Worm (Caenorhabditis elegans): Measurements from ENCODE around the gene hsp-43.
A peak's percentile ranks its signal among the peaks of the same experiment; 100 is the strongest.

hsp-43 gene

ce11 chrX:6207687-6208088, 27.7 kb downstream of the hsp-43 start, which contains the start of gene T13C5.6 (continued):
- peak; percentile 10 for TF ChIP-seq snpc-4 (tag; optimal IDR thresholded peaks at IDR 0.05)
- TF ChIP-seq egl-27 (tag; optimal IDR thresholded peaks at IDR 0.05): peak; percentile 90
- peak; percentile 66 for TF ChIP-seq gmeb-1 (tag; optimal IDR thresholded peaks at IDR 0.05)

ce11 chrX:6206305-6206704, 29.0 kb downstream of the hsp-43 start, which contains the start of gene mtp-18:
Gene mtp-18 (minus strand): TSS chrX:6206405.
- no peak for TF ChIP-seq sma-3 (GFP tag; optimal IDR thresholded peaks at IDR 0.05)
- no peak for TF ChIP-seq ztf-1 (GFP tag; conservative IDR thresholded peaks at IDR 0.05)
- TF ChIP-seq unc-39 (tag; optimal IDR thresholded peaks at IDR 0.05): no peak
- no peak for TF ChIP-seq nhr-11 (tag; optimal IDR thresholded peaks at IDR 0.05)
- no peak for TF ChIP-seq crh-2 (tag; optimal IDR thresholded peaks at IDR 0.05)
- no peak for TF ChIP-seq nhr-77 (tag; optimal IDR thresholded peaks at IDR 0.05)
- no peak for TF ChIP-seq nhr-6 (tag; optimal IDR thresholded peaks at IDR 0.05)
- TF ChIP-seq alr-1 (tag; optimal IDR thresholded peaks at IDR 0.05): no peak
- no peak for TF ChIP-seq R02D3.7 (tag; optimal IDR thresholded peaks at IDR 0.05)
- no peak for TF ChIP-seq unc-62 (GFP tag; optimal IDR thresholded peaks at IDR 0.05)
- no peak for TF ChIP-seq egl-27 (tag; optimal IDR thresholded peaks at IDR 0.05)
- TF ChIP-seq lin-39 (tag; optimal IDR thresholded peaks at IDR 0.05): no peak
- TF ChIP-seq ama-1 (optimal IDR thresholded peaks at IDR 0.05): no peak
- TF ChIP-seq nhr-25 (tag; optimal IDR thresholded peaks at IDR 0.05): no peak
- TF ChIP-seq nhr-10 (tag; optimal IDR thresholded peaks at IDR 0.05): no peak
- no peak for TF ChIP-seq sma-9 (GFP tag; optimal IDR thresholded peaks at IDR 0.05)
- TF ChIP-seq sma-9 (tag; optimal IDR thresholded peaks at IDR 0.05): no peak
- no peak for TF ChIP-seq nhr-129 (tag; optimal IDR thresholded peaks at IDR 0.05)
- TF ChIP-seq sem-4 (tag; optimal IDR thresholded peaks at IDR 0.05): no peak
- TF ChIP-seq F13H6.1 (tag; optimal IDR thresholded peaks at IDR 0.05): no peak
- no peak for TF ChIP-seq blmp-1 (tag; optimal IDR thresholded peaks at IDR 0.05; ENCODE audit: insufficient read depth)

- TF ChIP-seq sma-9 (GFP tag; optimal IDR thresholded peaks at IDR 0.05): no peak
- no peak for TF ChIP-seq sma-9 (tag; optimal IDR thresholded peaks at IDR 0.05)
- TF ChIP-seq unc-62 (GFP tag; optimal IDR thresholded peaks at IDR 0.05): no peak
- no peak for TF ChIP-seq zag-1 (tag; optimal IDR thresholded peaks at IDR 0.05)
- TF ChIP-seq peb-1 (tag; optimal IDR thresholded peaks at IDR 0.05): no peak
- no peak for TF ChIP-seq unc-39 (tag; optimal IDR thresholded peaks at IDR 0.05)
- no peak for TF ChIP-seq nhr-237 (tag; optimal IDR thresholded peaks at IDR 0.05)
- no peak for TF ChIP-seq C34F6.9 (tag; optimal IDR thresholded peaks at IDR 0.05)
- no peak for TF ChIP-seq unc-55 (GFP tag; optimal IDR thresholded peaks at IDR 0.05)
- TF ChIP-seq nhr-21 (tag; optimal IDR thresholded peaks at IDR 0.05): no peak
- no peak for TF ChIP-seq dmd-4 (tag; optimal IDR thresholded peaks at IDR 0.05)
- no peak for TF ChIP-seq ztf-4 (tag; optimal IDR thresholded peaks at IDR 0.05)
- no peak for TF ChIP-seq lin-39 (tag; optimal IDR thresholded peaks at IDR 0.05)
- TF ChIP-seq fos-1 (tag; optimal IDR thresholded peaks at IDR 0.05): no peak
- TF ChIP-seq elt-1 (tag; optimal IDR thresholded peaks at IDR 0.05): no peak
- TF ChIP-seq alr-1 (tag; optimal IDR thresholded peaks at IDR 0.05): no peak
Observed at ce11 chrX:6205325-6205724, 30.0 kb downstream of the hsp-43 start.

- peak; percentile 69 for TF ChIP-seq nhr-25 (tag; optimal IDR thresholded peaks at IDR 0.05)
- TF ChIP-seq elt-3 (tag; optimal IDR thresholded peaks at IDR 0.05): no peak
- TF ChIP-seq sem-4 (tag; optimal IDR thresholded peaks at IDR 0.05): no peak
- TF ChIP-seq ztf-1 (GFP tag; conservative IDR thresholded peaks at IDR 0.05): no peak
- no peak for TF ChIP-seq elt-1 (tag; optimal IDR thresholded peaks at IDR 0.05)
- no peak for TF ChIP-seq dmd-4 (tag; optimal IDR thresholded peaks at IDR 0.05)
- peak in 1 of 2 experiments; percentile 48 for TF ChIP-seq lsy-2 (tag; optimal IDR thresholded peaks at IDR 0.05)
- peak; percentile 26 for TF ChIP-seq nhr-6 (tag; optimal IDR thresholded peaks at IDR 0.05)
- peak; percentile 31 for TF ChIP-seq fos-1 (tag; optimal IDR thresholded peaks at IDR 0.05)
- TF ChIP-seq crh-2 (tag; optimal IDR thresholded peaks at IDR 0.05): peak; percentile 59
- no peak for TF ChIP-seq mdl-1 (tag; optimal IDR thresholded peaks at IDR 0.05)
- TF ChIP-seq R02D3.7 (tag; optimal IDR thresholded peaks at IDR 0.05): no peak
- TF ChIP-seq C34F6.9 (tag; optimal IDR thresholded peaks at IDR 0.05): peak; percentile 39
- TF ChIP-seq F13H6.1 (tag; optimal IDR thresholded peaks at IDR 0.05): peak; percentile 27
- peak; percentile 88 for TF ChIP-seq blmp-1 (tag; optimal IDR thresholded peaks at IDR 0.05; ENCODE audit: insufficient read depth)
- no peak for TF ChIP-seq nhr-12 (tag; optimal IDR thresholded peaks at IDR 0.05)
- TF ChIP-seq ama-1 (optimal IDR thresholded peaks at IDR 0.05): peak; percentile 12
- no peak for TF ChIP-seq unc-39 (tag; optimal IDR thresholded peaks at IDR 0.05)
- TF ChIP-seq aly-2 (tag; optimal IDR thresholded peaks at IDR 0.05): no peak
- no peak for TF ChIP-seq egl-27 (tag; optimal IDR thresholded peaks at IDR 0.05)
- TF ChIP-seq ceh-16 (tag; optimal IDR thresholded peaks at IDR 0.05): no peak
- TF ChIP-seq sma-9 (GFP tag; optimal IDR thresholded peaks at IDR 0.05): peak; percentile 80
- TF ChIP-seq sma-9 (tag; optimal IDR thresholded peaks at IDR 0.05): no peak
- TF ChIP-seq nhr-129 (tag; optimal IDR thresholded peaks at IDR 0.05): peak; percentile 79
- TF ChIP-seq sma-3 (GFP tag; optimal IDR thresholded peaks at IDR 0.05): no peak
- no peak for TF ChIP-seq mbf-1 (tag; optimal IDR thresholded peaks at IDR 0.05)
- TF ChIP-seq nhr-21 (tag; optimal IDR thresholded peaks at IDR 0.05): peak; percentile 27
Observed at ce11 chrX:6204696-6205232, 30.6 kb downstream of the hsp-43 start, which contains the start of gene bca-1. Gene bca-1 (minus strand): TSS chrX:6204746.

All from whole organism, L2 larva.